Worm (Caenorhabditis elegans) whole organism, late embryonic: ENCODE data around the gene phyh-1.

Experiments used
- C08G9.2 ChIP-seq: sonication (generic microtip); optimal IDR thresholded peaks from 2 replicates; lab custom pipeline; 2016; ENCODE audit warnings: mild to moderate bottlenecking, missing genetic modification characterization, moderate library complexity, missing compliant biosample characterization
- K02D7.2 ChIP-seq: sonication (generic microtip); optimal IDR thresholded peaks from 2 replicates; lab custom pipeline; 2017; ENCODE audit warnings: mild to moderate bottlenecking, missing genetic modification characterization, missing compliant biosample characterization
- T23F11.4 ChIP-seq: fragments of 200-800 bp; sonication (Bioruptor generic); optimal IDR thresholded peaks from 2 replicates; lab custom pipeline; 2018; ENCODE audit warnings: mild to moderate bottlenecking, missing genetic modification characterization, missing compliant biosample characterization
- Y22D7AL.16 ChIP-seq: sonication (generic microtip); optimal IDR thresholded peaks from 2 replicates; lab custom pipeline; 2016; ENCODE audit warnings: missing genetic modification characterization, missing compliant biosample characterization
- ahr-1 ChIP-seq: sonication (generic microtip); optimal IDR thresholded peaks from 2 replicates; lab custom pipeline; 2016; ENCODE audit warnings: missing genetic modification characterization, missing compliant biosample characterization
- ama-1 ChIP-seq: fragments of 150-350 bp; optimal IDR thresholded peaks from 2 replicates; lab custom pipeline; 2014
- ceh-14 ChIP-seq: sonication (generic microtip); optimal IDR thresholded peaks from 2 replicates; lab custom pipeline; 2016; ENCODE audit warnings: missing genotype, missing genetic modification characterization, missing compliant biosample characterization
- ceh-2 ChIP-seq: sonication (generic microtip); optimal IDR thresholded peaks from 2 replicates; lab custom pipeline; 2016; ENCODE audit warnings: missing genotype, missing genetic modification characterization, missing compliant biosample characterization
- ceh-22 ChIP-seq: sonication (generic microtip); optimal IDR thresholded peaks from 2 replicates; lab custom pipeline; 2017; ENCODE audit warnings: missing biosample characterization, missing genetic modification characterization
- ceh-24 ChIP-seq: sonication (generic microtip); optimal IDR thresholded peaks from 2 replicates; lab custom pipeline; 2016; ENCODE audit warnings: mild to moderate bottlenecking, missing genetic modification characterization, missing compliant biosample characterization
- ceh-34 ChIP-seq: sonication (generic microtip); optimal IDR thresholded peaks from 2 replicates; lab custom pipeline; 2016; ENCODE audit warnings: mild to moderate bottlenecking, missing genetic modification characterization, missing compliant biosample characterization
- ceh-45 ChIP-seq: fragments of 200-800 bp; sonication (Bioruptor generic); IDR thresholded peaks from 2 replicates; pipeline ENCODE4 v1.3.6; 2022; ENCODE audit warnings: missing genetic modification reagents, missing genetic modification characterization, missing compliant biosample characterization
- ceh-48 ChIP-seq: sonication (generic microtip); optimal IDR thresholded peaks from 2 replicates; lab custom pipeline; 2016; ENCODE audit warnings: missing genetic modification characterization, inconsistent platforms, missing compliant biosample characterization
- ceh-6 ChIP-seq: fragments of 200-800 bp; sonication (Bioruptor generic); optimal IDR thresholded peaks from 2 replicates; lab custom pipeline; 2018; ENCODE audit warnings: mild to moderate bottlenecking, missing genetic modification characterization, missing compliant biosample characterization
- che-1 ChIP-seq: sonication (generic microtip); optimal IDR thresholded peaks from 2 replicates; lab custom pipeline; 2016; ENCODE audit warnings: mild to moderate bottlenecking, missing genetic modification characterization, missing compliant biosample characterization
- dmd-4 ChIP-seq: sonication (generic microtip); optimal IDR thresholded peaks from 2 replicates; lab custom pipeline; 2016; ENCODE audit warnings: borderline replicate concordance, missing genetic modification characterization, missing compliant biosample characterization
- dve-1 ChIP-seq: sonication (generic microtip); optimal IDR thresholded peaks from 2 replicates; lab custom pipeline; 2017; ENCODE audit warnings: antibody characterized with exemption, mild to moderate bottlenecking, missing genetic modification characterization, missing compliant biosample characterization
- elt-2 ChIP-seq: sonication (generic microtip); optimal IDR thresholded peaks from 2 replicates; lab custom pipeline; 2016; ENCODE audit warnings: missing genetic modification reagents, missing genetic modification characterization, missing compliant biosample characterization
- ets-4 ChIP-seq: sonication (generic microtip); optimal IDR thresholded peaks from 2 replicates; lab custom pipeline; 2016; ENCODE audit warnings: missing genetic modification characterization, missing compliant biosample characterization
- fkh-10 ChIP-seq: fragments of 150-350 bp; optimal IDR thresholded peaks from 2 replicates; lab custom pipeline; 2014; ENCODE audit warnings: missing biosample characterization, missing genetic modification reagents, missing genetic modification characterization
- gmeb-2 ChIP-seq: sonication (generic microtip); optimal IDR thresholded peaks from 2 replicates; lab custom pipeline; 2016; ENCODE audit warnings: missing genetic modification characterization, inconsistent platforms, missing compliant biosample characterization
- hlh-15 ChIP-seq: sonication (generic microtip); optimal IDR thresholded peaks from 2 replicates; lab custom pipeline; 2016; ENCODE audit warnings: missing genetic modification characterization, missing compliant biosample characterization
- hlh-30 ChIP-seq: sonication (generic microtip); optimal IDR thresholded peaks from 2 replicates; lab custom pipeline; 2017; ENCODE audit warnings: antibody characterized with exemption, missing genetic modification characterization, missing compliant biosample characterization; ENCODE audit not compliant: insufficient read depth
- hlh-6 ChIP-seq: sonication (generic microtip); optimal IDR thresholded peaks from 2 replicates; lab custom pipeline; 2016; ENCODE audit warnings: missing genotype, missing genetic modification characterization, missing compliant biosample characterization
- hlh-8 ChIP-seq: sonication (generic microtip); optimal IDR thresholded peaks from 2 replicates; lab custom pipeline; 2016; ENCODE audit warnings: missing genotype, missing genetic modification characterization, missing compliant biosample characterization
- lin-11 ChIP-seq: fragments of 200-800 bp; sonication (Bioruptor generic); optimal IDR thresholded peaks from 2 replicates; lab custom pipeline; 2018; ENCODE audit warnings: mild to moderate bottlenecking, missing genetic modification characterization, missing compliant biosample characterization
- madf-2 ChIP-seq: sonication (generic microtip); optimal IDR thresholded peaks from 2 replicates; lab custom pipeline; 2017; ENCODE audit warnings: missing genetic modification characterization, missing compliant biosample characterization
- mec-3 ChIP-seq: sonication (generic microtip); optimal IDR thresholded peaks from 2 replicates; lab custom pipeline; 2016; ENCODE audit warnings: borderline replicate concordance, missing genetic modification characterization, missing compliant biosample characterization
- nhr-11 ChIP-seq: fragments of 150-350 bp; optimal IDR thresholded peaks from 2 replicates; lab custom pipeline; 2014; ENCODE audit warnings: missing biosample characterization, missing genetic modification characterization
- nhr-232 ChIP-seq: sonication (generic microtip); optimal IDR thresholded peaks from 2 replicates; lab custom pipeline; 2016; ENCODE audit warnings: missing genetic modification characterization, missing compliant biosample characterization
- npax-4 ChIP-seq: sonication (generic microtip); optimal IDR thresholded peaks from 2 replicates; lab custom pipeline; 2016; ENCODE audit warnings: missing genetic modification characterization, missing compliant biosample characterization
- pqm-1 ChIP-seq: sonication (generic microtip); optimal IDR thresholded peaks from 2 replicates; lab custom pipeline; 2016; ENCODE audit warnings: missing genetic modification characterization, missing compliant biosample characterization
- pros-1 ChIP-seq: fragments of 150-350 bp; optimal IDR thresholded peaks from 2 replicates; lab custom pipeline; 2014; ENCODE audit warnings: missing biosample characterization, missing genetic modification reagents, missing genetic modification characterization
- ref-2 ChIP-seq: sonication (generic microtip); optimal IDR thresholded peaks from 2 replicates; lab custom pipeline; 2016; ENCODE audit warnings: missing genetic modification characterization, missing compliant biosample characterization
- rnt-1 ChIP-seq: sonication (generic microtip); optimal IDR thresholded peaks from 2 replicates; lab custom pipeline; 2016; ENCODE audit warnings: missing genetic modification characterization, missing compliant biosample characterization
- sdc-2 ChIP-seq: sonication (generic microtip); optimal IDR thresholded peaks from 2 replicates; lab custom pipeline; 2016; ENCODE audit warnings: missing genotype, missing genetic modification characterization, missing compliant biosample characterization
- syd-9 ChIP-seq: sonication (generic microtip); optimal IDR thresholded peaks from 2 replicates; lab custom pipeline; 2016; ENCODE audit warnings: mild to moderate bottlenecking, missing genetic modification characterization, moderate library complexity, missing compliant biosample characterization
- ttx-3 ChIP-seq: sonication (generic microtip); optimal IDR thresholded peaks from 2 replicates; lab custom pipeline; 2016; ENCODE audit warnings: missing genetic modification reagents, missing genetic modification characterization, missing compliant biosample characterization
- unc-3 ChIP-seq, 2 experiments: fragments of 200-800 bp in 1 of 2; sonication (Bioruptor generic) in 1 of 2; sonication (generic microtip) in 1 of 2; conservative IDR thresholded peaks in 1 of 2; optimal IDR thresholded peaks in 1 of 2; 2 replicates each; pipeline versions ENCODE4 v1.3.6 to Lab custom; 2016 to 2022; ENCODE audit warnings: missing compliant biosample characterization in 2 of 2, missing genetic modification characterization in 2 of 2, missing genetic modification reagents in 1 of 2
- unc-42 ChIP-seq: sonication (generic microtip); optimal IDR thresholded peaks from 2 replicates; lab custom pipeline; 2016; ENCODE audit warnings: missing genotype, missing genetic modification characterization, missing compliant biosample characterization
- zip-5 ChIP-seq: sonication (generic microtip); optimal IDR thresholded peaks from 2 replicates; lab custom pipeline; 2016; ENCODE audit warnings: missing genetic modification characterization, missing compliant biosample characterization
- ztf-16 ChIP-seq: sonication (generic microtip); optimal IDR thresholded peaks from 2 replicates; lab custom pipeline; 2017; ENCODE audit warnings: missing genetic modification characterization, missing compliant biosample characterization

The phyh-1 gene

DNA sequence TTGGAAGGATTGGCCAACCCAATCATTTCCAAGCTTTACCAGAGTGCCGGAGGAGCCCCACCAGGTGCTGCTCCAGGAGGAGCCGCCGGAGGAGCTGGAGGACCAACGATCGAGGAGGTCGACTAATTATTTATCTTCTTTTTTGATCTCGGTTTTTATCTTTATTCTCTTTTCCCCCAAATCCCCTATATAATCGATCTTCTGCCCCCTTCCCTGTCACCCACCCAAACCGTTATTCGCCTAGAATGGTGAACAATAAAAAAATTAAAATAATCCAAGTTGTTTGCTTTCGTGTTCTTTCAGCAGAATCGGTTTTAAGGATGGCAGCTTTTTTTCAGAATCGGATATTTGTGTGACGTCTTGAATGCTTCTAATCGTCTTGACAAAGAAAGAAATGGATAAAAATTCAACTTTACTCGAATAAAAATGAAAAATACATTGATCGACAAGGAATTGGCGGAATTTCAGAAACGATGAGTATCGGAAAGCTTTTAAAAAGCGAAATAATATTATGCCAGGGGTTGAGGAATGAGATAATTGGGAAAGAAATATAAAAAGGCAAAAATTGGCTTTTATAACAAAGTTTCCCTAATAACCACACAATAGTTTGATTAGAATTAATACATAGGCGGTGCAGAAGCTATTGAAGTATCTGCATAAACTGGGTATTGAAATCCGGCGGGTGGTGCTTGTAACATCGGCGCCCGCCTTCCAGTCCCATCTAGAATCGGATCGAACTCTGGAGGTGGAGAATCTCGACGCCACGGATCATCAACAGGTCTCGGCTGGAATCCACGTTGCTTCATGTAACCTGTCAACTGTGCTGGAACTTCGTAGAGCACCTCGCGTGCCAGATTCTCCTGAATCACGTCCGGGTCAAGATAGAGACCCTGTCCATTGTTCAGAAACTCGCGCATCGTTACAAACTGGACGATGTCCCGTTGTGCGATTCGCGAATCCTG lies 22.1 kb upstream of the phyh-1 start:
- TF ChIP-seq pqm-1 (tag; lab: Kevin White, UChicago) (no peak), nhr-232 (tag; lab: Kevin White, UChicago) (no peak), ceh-14 (tag; lab: Kevin White, UChicago) (no peak), ceh-22 (tag; lab: Kevin White, UChicago) (no peak), ttx-3 (tag; lab: Kevin White, UChicago) (no peak), Y22D7AL.16 (tag; lab: Kevin White, UChicago) (no peak), hlh-15 (tag; lab: Kevin White, UChicago) (no peak), pros-1 (tag; lab: Kevin White, UChicago) (no peak), hlh-8 (tag; lab: Kevin White, UChicago) (no peak), unc-3 (GFP tag; conservative IDR thresholded peaks at IDR 0.05; lab: Robert Waterston, UW) (no peak; the same call in 1 of the 2 replicates), unc-3 (tag; optimal IDR thresholded peaks at IDR 0.05; lab: Kevin White, UChicago) (no peak), dmd-4 (no peak), ref-2 (no peak), C08G9.2 (tag; lab: Kevin White, UChicago) (no peak), hlh-30 (no peak)

DNA sequence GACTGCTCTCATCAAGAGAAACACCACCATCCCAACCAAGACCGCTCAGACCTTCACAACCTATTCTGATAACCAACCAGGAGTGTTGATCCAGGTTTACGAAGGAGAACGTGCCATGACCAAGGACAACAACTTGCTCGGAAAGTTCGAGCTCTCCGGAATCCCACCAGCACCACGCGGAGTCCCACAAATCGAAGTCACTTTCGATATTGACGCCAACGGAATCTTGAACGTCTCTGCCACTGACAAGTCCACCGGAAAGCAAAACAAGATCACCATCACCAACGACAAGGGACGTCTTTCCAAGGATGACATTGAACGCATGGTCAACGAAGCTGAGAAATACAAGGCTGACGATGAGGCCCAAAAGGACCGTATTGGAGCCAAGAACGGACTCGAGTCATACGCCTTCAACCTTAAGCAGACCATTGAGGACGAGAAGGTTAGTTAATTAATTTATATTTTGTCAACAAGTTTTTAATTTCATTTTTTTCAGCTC lies 21.3 kb upstream of the phyh-1 start:
- TF ChIP-seq ahr-1 (tag; lab: Kevin White, UChicago) (no peak), hlh-15 (tag; lab: Kevin White, UChicago) (no peak), nhr-11 (tag; lab: Kevin White, UChicago) (no peak), syd-9 (tag; lab: Kevin White, UChicago) (no peak), mec-3 (tag; lab: Kevin White, UChicago) (no peak), madf-2 (no peak), ceh-45 (GFP tag; lab: Robert Waterston, UW) (no peak), sdc-2 (tag; lab: Kevin White, UChicago) (no peak), gmeb-2 (tag; lab: Kevin White, UChicago) (no peak), ceh-34 (tag; lab: Kevin White, UChicago) (no peak), ref-2 (no peak), ztf-16 (tag; lab: Kevin White, UChicago) (no peak), unc-3 (GFP tag; conservative IDR thresholded peaks at IDR 0.05; lab: Robert Waterston, UW) (no peak), unc-3 (tag; optimal IDR thresholded peaks at IDR 0.05; lab: Kevin White, UChicago) (no peak), hlh-6 (tag; lab: Kevin White, UChicago) (no peak), unc-42 (tag; lab: Kevin White, UChicago) (no peak), ceh-48 (no peak), lin-11 (tag; lab: Kevin White, UChicago) (no peak)

DNA sequence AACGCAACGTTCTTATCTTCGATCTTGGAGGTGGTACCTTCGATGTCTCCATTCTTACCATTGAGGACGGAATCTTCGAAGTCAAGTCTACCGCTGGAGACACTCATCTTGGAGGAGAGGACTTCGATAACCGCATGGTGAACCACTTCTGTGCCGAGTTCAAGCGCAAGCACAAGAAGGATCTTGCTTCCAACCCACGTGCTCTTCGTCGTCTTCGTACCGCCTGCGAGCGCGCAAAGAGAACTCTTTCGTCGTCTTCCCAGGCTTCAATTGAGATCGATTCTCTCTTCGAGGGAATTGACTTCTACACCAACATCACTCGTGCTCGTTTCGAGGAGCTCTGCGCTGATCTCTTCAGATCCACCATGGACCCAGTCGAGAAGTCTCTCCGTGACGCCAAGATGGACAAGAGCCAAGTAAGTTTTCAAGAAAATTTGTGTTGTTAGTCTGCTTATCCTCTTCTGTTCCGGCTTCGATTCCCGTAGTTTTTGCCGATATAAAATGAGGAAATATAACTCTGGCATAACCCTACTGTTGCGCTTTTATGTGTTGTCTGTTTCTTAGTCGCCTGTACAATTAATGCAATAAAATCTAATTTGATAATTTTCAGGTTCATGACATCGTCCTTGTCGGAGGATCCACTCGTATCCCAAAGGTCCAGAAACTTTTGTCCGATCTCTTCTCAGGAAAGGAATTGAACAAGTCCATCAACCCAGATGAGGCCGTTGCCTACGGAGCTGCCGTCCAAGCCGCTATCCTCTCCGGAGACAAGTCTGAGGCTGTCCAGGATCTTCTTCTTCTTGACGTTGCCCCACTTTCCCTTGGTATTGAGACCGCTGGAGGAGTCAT lies 20.6 kb upstream of the phyh-1 start:
- no peak for TF ChIP-seq ets-4 (tag; lab: Kevin White, UChicago)
- TF ChIP-seq K02D7.2 (tag; lab: Kevin White, UChicago): no peak
- TF ChIP-seq fkh-10: no peak
- TF ChIP-seq dve-1: no peak
- no peak for TF ChIP-seq zip-5 (tag; lab: Kevin White, UChicago)
- TF ChIP-seq rnt-1 (tag; lab: Kevin White, UChicago): no peak
- TF ChIP-seq madf-2: no peak
- no peak for TF ChIP-seq elt-2 (tag; lab: Kevin White, UChicago)
- TF ChIP-seq ttx-3 (tag; lab: Kevin White, UChicago): no peak
- TF ChIP-seq T23F11.4 (GFP tag; lab: Kevin White, UChicago): no peak
- no peak for TF ChIP-seq hlh-30
- no peak for TF ChIP-seq che-1 (tag; lab: Kevin White, UChicago)
- no peak for TF ChIP-seq ceh-24 (tag; lab: Kevin White, UChicago)
- no peak for TF ChIP-seq ceh-6 (GFP tag; lab: Kevin White, UChicago)
- TF ChIP-seq ceh-2 (tag; lab: Kevin White, UChicago): no peak
- TF ChIP-seq ama-1 (lab: Kevin White, UChicago): no peak
- no peak for TF ChIP-seq C08G9.2 (tag; lab: Kevin White, UChicago)
- no peak for TF ChIP-seq npax-4 (tag; lab: Kevin White, UChicago)
